Worm (Caenorhabditis elegans): ENCODE measurements around the gene gnrr-6.

Gene gnrr-6

ce11 chrX:11136988-11137387 lies 41.7 kb upstream of the gnrr-6 start:
- TF ChIP-seq ceh-91 (GFP tag; IDR thresholded peaks at IDR 0.05) (no peak), Y53F4B.3 (GFP tag; IDR thresholded peaks at IDR 0.05) (no peak), lin-35 (GFP tag; optimal IDR thresholded peaks at IDR 0.05) (no peak)

ce11 chrX:11137632-11138031 lies 41.1 kb upstream of the gnrr-6 start:
- no peak for TF ChIP-seq F49E8.2 (tag; optimal IDR thresholded peaks at IDR 0.05; ENCODE audit: insufficient read depth)
- no peak for TF ChIP-seq hsf-1 (GFP tag; IDR thresholded peaks at IDR 0.05)
- no peak for TF ChIP-seq zim-3 (tag; optimal IDR thresholded peaks at IDR 0.05)
- TF ChIP-seq mcd-1 (GFP tag; IDR thresholded peaks at IDR 0.05), result no peak
- no peak for TF ChIP-seq nfya-2 (GFP tag; IDR thresholded peaks at IDR 0.05)
- no peak for TF ChIP-seq F23B12.7 (tag; optimal IDR thresholded peaks at IDR 0.05; ENCODE audit: insufficient read depth)
- no peak for TF ChIP-seq egrh-3 (GFP tag; IDR thresholded peaks at IDR 0.05)
- no peak for TF ChIP-seq lin-40 (tag; optimal IDR thresholded peaks at IDR 0.05)
- TF ChIP-seq F33H1.4 (GFP tag; IDR thresholded peaks at IDR 0.05), result no peak
- no peak for TF ChIP-seq F22D6.2 (tag; optimal IDR thresholded peaks at IDR 0.05)
- no peak for TF ChIP-seq unc-130 (GFP tag; optimal IDR thresholded peaks at IDR 0.05)
- TF ChIP-seq rpc-1 (optimal IDR thresholded peaks at IDR 0.05), result no peak
- no peak for TF ChIP-seq rpc-1 (tag; optimal IDR thresholded peaks at IDR 0.05)
- TF ChIP-seq ets-4 (GFP tag; optimal IDR thresholded peaks at IDR 0.05), result no peak

ce11 chrX:11151494-11151893 lies 27.2 kb upstream of the gnrr-6 start:
- TF ChIP-seq Y53G8AR.9 (GFP tag; conservative IDR thresholded peaks at IDR 0.05) (no peak), ztf-26 (tag; optimal IDR thresholded peaks at IDR 0.05) (no peak), lin-35 (GFP tag; optimal IDR thresholded peaks at IDR 0.05) (no peak), hlh-26 (GFP tag; conservative IDR thresholded peaks at IDR 0.05) (no peak), hmg-20 (GFP tag; IDR thresholded peaks at IDR 0.05) (no peak), attf-3 (GFP tag; conservative IDR thresholded peaks at IDR 0.05) (no peak), ztf-6 (GFP tag; IDR thresholded peaks at IDR 0.05) (no peak)

- TF ChIP-seq sdz-38 (tag; optimal IDR thresholded peaks at IDR 0.05) (no peak), fkh-3 (tag; optimal IDR thresholded peaks at IDR 0.05) (no peak), nhr-90 (tag; optimal IDR thresholded peaks at IDR 0.05) (no peak), bed-2 (GFP tag; IDR thresholded peaks at IDR 0.05) (no peak), tlf-1 (GFP tag; optimal IDR thresholded peaks at IDR 0.05) (no peak), ets-4 (GFP tag; optimal IDR thresholded peaks at IDR 0.05) (no peak), unc-130 (GFP tag; optimal IDR thresholded peaks at IDR 0.05) (no peak), F49E8.2 (tag; optimal IDR thresholded peaks at IDR 0.05; ENCODE audit: insufficient read depth) (no peak), rec-8 (tag; optimal IDR thresholded peaks at IDR 0.05) (no peak), attf-5 (GFP tag; optimal IDR thresholded peaks at IDR 0.05) (no peak), mes-4 (tag; optimal IDR thresholded peaks at IDR 0.05) (no peak), nhr-120 (GFP tag; IDR thresholded peaks at IDR 0.05) (no peak), nhr-27 (tag; optimal IDR thresholded peaks at IDR 0.05) (no peak), aptf-3 (GFP tag; IDR thresholded peaks at IDR 0.05) (no peak), mcd-1 (GFP tag; IDR thresholded peaks at IDR 0.05) (no peak), unc-62 (GFP tag; optimal IDR thresholded peaks at IDR 0.05) (no peak), ekl-4 (GFP tag; IDR thresholded peaks at IDR 0.05) (no peak), hlh-12 (tag; optimal IDR thresholded peaks at IDR 0.05) (no peak), Y53F4B.3 (GFP tag; IDR thresholded peaks at IDR 0.05) (no peak)
These were observed 26.0 kb upstream of the gnrr-6 start, which contains the start of the genes C05C9.3 and C05C9.2 for ce11 chrX:11152720-11153119. TSS of gene C05C9.3 (minus strand) at chrX:11152820. TSS of gene C05C9.2 (plus strand) at chrX:11153065.
